Fruit fly (Drosophila melanogaster) Kc167 (cell line): ENCODE results near the gene Ankrd49.

ENCODE experiments used
- Myc ChIP-seq: fragments of >200 bp; optimal IDR thresholded peaks from 2 replicates; lab custom pipeline; 2017; ENCODE audit warnings: missing external identifiers
- Sin3A ChIP-seq: fragments of >200 bp; optimal IDR thresholded peaks from 2 replicates; lab custom pipeline; 2018; ENCODE audit warnings: missing external identifiers
- h ChIP-seq: fragments of >200 bp; optimal IDR thresholded peaks from 3 replicates; lab custom pipeline; 2018; ENCODE audit warnings: missing external identifiers
- insv ChIP-seq: fragments of >200 bp; optimal IDR thresholded peaks from 3 replicates; lab custom pipeline; 2018; ENCODE audit warnings: missing external identifiers
- psq ChIP-seq: fragments of >200 bp; optimal IDR thresholded peaks from 2 replicates; lab custom pipeline; 2017; ENCODE audit warnings: missing external identifiers

- TF ChIP-seq h (lab: Kevin White, UChicago) (no peak), Myc (lab: Kevin White, UChicago) (no peak), insv (no peak), psq (no peak), Sin3A (lab: Kevin White, UChicago) (no peak)
Observed at dm6 chr2L:15039309-15039772, 32.1 kb upstream of the Ankrd49 start.
